Fruit fly (Drosophila melanogaster) whole organism: ENCODE results near the gene Tmx3.

ENCODE experiments used
- CG8478 ChIP-seq: fragments of >200 bp; optimal IDR thresholded peaks from 2 replicates; lab custom pipeline; 2018; ENCODE audit warnings: inconsistent platforms
- Dll ChIP-seq: fragments of >200 bp; optimal IDR thresholded peaks from 2 replicates; lab custom pipeline; 2017
- EcR ChIP-seq, 2 experiments: fragments of >200 bp; optimal IDR thresholded peaks; 2 replicates each; lab custom pipeline; 2017; ENCODE audit warnings: missing biosample characterization in 2 of 2, missing genetic modification characterization in 2 of 2, missing genetic modification reagents in 2 of 2
- pan ChIP-seq: fragments of >200 bp; optimal IDR thresholded peaks from 2 replicates; lab custom pipeline; 2017
- psq ChIP-seq: fragments of >200 bp; optimal IDR thresholded peaks from 2 replicates; lab custom pipeline; 2017
- usp ChIP-seq: fragments of >200 bp; optimal IDR thresholded peaks from 2 replicates; lab custom pipeline; 2017; ENCODE audit warnings: missing biosample characterization, missing genetic modification characterization, mixed read lengths

Tmx3 gene

dm6 chr3L:16228659-16229205 is at the start of gene Tmx3:
Gene Tmx3 (plus strand): TSS chr3L:16229100.
- no peak for TF ChIP-seq pan (lab: Kevin White, UChicago)
- TF ChIP-seq psq (lab: Kevin White, UChicago): no peak
- TF ChIP-seq EcR (GFP tag; optimal IDR thresholded peaks at IDR 0.05; lab: Kevin White, UChicago): no peak
- TF ChIP-seq Dll (lab: Kevin White, UChicago): no peak
- no peak for TF ChIP-seq usp (GFP tag; lab: Kevin White, UChicago)
- TF ChIP-seq CG8478 (lab: Kevin White, UChicago): no peak

- TF ChIP-seq Dll (lab: Kevin White, UChicago) (no peak), CG8478 (lab: Kevin White, UChicago) (no peak), usp (GFP tag; lab: Kevin White, UChicago) (no peak), pan (lab: Kevin White, UChicago) (no peak), psq (lab: Kevin White, UChicago) (no peak), EcR (GFP tag; optimal IDR thresholded peaks at IDR 0.05; lab: Kevin White, UChicago) (no peak)
Observed at dm6 chr3L:16181330-16181830, 47.5 kb upstream of the Tmx3 start.

DNA sequence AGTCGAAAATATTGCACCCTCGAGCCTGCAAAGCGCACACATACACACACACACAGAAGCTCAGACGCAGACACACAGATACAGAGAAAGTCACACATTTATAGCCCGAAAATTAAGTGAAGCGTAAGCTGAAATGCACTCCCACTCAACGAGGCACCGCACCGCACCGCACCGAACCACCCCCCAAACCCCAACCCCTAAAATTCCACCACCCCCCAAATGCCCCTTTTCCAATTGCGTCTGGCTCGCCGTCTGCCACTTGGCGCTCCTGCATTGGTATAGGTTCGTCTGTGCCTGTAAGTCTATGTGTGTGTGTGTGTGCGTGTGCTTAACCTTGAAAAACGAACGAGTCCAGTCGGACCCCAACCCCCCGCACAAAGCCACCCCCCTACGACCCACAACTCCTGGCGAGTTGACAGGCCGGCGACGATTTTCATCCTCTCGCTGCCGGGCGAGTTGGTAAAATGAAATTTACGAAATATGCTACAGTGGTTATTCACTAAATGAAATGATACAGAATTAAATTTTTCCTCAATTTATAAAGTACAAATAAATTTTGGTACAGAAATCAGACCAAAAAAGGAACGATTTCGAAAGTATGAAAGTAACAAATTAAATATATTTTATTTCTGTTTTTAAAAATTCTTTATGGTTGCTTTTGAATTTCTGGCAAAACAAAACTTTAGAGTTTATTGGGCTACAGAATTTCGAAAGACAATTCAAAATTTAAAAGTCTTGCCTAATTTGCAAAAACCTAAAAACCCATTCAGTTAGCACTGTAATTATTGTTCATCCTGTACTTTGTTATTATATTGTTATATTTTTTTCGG is 46.1 kb upstream of the Tmx3 start:
- TF ChIP-seq usp (GFP tag; lab: Kevin White, UChicago) (no peak), psq (lab: Kevin White, UChicago) (no peak), pan (lab: Kevin White, UChicago) (no peak), EcR (GFP tag; optimal IDR thresholded peaks at IDR 0.05; lab: Kevin White, UChicago) (no peak), CG8478 (lab: Kevin White, UChicago) (no peak), Dll (lab: Kevin White, UChicago) (no peak)

- TF ChIP-seq EcR (GFP tag; optimal IDR thresholded peaks at IDR 0.05; lab: Kevin White, UChicago): no peak
Observed at dm6 chr3L:16183493-16183892, 45.4 kb upstream of the Tmx3 start.

DNA sequence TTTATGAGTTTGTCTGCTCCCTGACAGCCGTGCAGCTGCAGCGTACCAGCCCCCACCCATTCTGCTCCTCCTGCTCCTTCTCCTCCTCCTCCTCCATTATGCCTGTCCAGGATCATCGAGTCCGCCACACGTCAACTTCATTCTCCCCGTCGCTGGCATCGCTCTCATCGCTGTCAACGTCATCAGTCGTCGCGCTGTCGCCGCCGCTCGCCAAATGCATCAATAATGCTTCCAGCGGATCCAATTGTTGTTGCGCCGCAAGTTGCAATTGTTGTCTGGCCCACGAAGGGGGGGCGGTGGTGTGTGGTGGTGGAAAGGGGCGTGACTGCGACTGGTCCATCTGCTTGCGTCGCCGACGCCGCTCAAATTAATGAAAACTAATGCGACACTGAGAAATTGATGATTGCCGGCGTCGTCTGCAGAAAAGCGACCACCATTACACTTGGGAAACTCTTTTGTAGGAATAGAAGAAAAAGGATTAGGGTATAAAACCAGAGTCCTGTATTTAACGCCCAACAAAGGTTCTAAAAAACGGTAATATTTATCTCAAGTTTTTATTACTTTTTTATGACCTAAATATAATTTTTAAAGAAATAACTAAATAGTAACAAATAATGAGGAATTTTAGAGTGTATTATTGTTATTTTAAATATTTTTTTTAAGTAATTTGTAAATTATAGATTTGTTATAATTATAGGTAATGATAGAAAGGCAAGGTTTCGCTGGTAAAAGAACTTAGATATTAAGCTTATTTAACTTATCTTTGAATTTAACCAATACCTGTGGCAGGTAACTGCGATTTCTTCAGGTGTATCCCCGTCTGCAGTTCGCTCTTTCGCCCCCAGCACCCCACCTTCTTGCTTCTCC is 39.6 kb upstream of the Tmx3 start:
- no peak for TF ChIP-seq EcR (GFP tag; optimal IDR thresholded peaks at IDR 0.05; lab: Kevin White, UChicago)
- no peak for TF ChIP-seq usp (GFP tag; lab: Kevin White, UChicago)
- no peak for TF ChIP-seq psq (lab: Kevin White, UChicago)
- no peak for TF ChIP-seq Dll (lab: Kevin White, UChicago)
- TF ChIP-seq pan (lab: Kevin White, UChicago): no peak
- no peak for TF ChIP-seq CG8478 (lab: Kevin White, UChicago)

dm6 chr3L:16189925-16190231 is 39.0 kb upstream of the Tmx3 start:
- TF ChIP-seq Dll (lab: Kevin White, UChicago) (peak; percentile 2), EcR (GFP tag; optimal IDR thresholded peaks at IDR 0.05; lab: Kevin White, UChicago) (no peak)

DNA sequence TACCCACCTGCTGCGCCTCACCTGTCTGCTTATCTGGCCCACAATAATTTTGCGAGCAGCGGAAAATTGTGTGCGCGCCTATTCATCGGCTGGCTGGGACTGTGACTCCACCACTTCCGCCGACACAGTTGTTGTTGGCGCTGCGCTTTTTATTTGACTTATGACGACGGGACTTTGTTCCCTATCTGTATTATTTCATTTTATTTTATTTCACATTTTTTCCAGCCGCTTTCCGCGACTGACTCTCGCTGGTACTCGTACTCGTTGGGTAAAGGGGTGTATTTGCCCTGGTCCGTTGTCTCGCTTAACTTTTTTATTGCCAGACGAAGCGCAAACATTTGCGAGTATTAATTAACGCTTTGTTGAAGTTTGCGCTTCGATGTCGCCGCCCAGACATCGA is 38.0 kb upstream of the Tmx3 start:
- TF ChIP-seq EcR (GFP tag; optimal IDR thresholded peaks at IDR 0.05; lab: Kevin White, UChicago) (no peak), psq (lab: Kevin White, UChicago) (no peak), usp (GFP tag; lab: Kevin White, UChicago) (no peak), pan (lab: Kevin White, UChicago) (no peak)

DNA sequence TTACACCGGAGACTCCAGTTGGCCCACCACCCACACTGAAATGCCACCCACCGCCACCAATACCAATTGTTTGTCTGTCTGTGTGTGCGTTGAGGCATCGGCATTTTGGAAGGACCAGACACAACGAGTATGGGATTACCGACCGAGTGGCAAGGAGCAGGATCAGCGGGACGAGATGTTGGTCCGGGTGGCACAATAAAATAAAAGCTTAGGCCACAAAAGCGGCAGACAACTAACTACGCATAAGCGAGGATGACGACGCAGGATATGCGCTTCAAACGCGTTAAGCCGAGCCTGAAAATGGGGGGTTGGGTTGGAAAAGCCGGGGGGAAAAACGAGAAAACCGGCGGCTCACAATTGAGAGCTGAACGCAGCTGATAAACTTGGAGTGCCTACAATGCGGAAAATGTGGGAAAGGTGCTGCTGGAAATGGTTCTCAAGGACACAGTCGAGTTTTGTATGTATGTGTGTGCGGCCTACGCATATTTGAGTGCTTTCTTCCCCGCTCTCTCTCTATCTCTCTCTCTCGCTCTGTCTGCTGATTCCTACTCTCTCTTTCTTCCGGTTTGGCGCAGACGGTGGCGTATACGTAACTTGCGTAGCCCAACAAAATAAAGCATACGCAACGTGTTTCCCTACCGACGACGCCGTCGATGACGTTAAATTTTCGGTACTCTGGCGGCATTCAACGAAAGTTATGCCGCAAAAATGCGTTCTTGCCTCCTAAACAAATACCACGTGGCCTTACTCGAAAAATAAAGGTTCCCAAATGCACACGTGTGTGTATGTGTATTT is 36.1 kb upstream of the Tmx3 start:
- no peak for TF ChIP-seq CG8478 (lab: Kevin White, UChicago)
- no peak for TF ChIP-seq pan (lab: Kevin White, UChicago)

- TF ChIP-seq psq (lab: Kevin White, UChicago): no peak
- TF ChIP-seq EcR (GFP tag; optimal IDR thresholded peaks at IDR 0.05; lab: Kevin White, UChicago): peak in 1 of 2 experiments; percentile 70
Observed at dm6 chr3L:16193851-16194709, 34.8 kb upstream of the Tmx3 start.

DNA sequence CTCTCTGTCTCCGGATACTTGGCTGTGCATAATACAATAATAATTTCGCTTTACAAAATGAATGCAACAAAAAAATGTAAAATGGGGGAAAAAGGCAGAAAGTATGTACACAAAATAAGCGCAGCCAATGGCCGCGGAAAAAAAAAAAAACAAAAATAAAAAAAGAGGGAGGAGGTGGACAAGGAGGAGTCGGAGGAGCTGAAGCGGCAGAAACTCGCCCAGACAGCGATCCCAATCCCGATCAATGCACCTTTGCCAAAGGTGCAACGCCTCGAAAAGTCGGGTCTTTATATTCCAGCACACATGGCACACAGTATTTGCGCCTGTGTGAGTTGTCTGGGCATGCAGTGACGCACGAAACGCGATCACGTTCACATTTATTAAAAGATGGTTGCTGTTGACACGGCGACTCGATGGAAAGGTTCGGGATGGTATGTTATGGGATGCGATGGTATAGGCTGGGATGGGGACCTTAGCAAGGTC is 33.4 kb upstream of the Tmx3 start:
- TF ChIP-seq EcR (GFP tag; optimal IDR thresholded peaks at IDR 0.05; lab: Kevin White, UChicago) (peak; percentile 92 to 96), psq (lab: Kevin White, UChicago) (no peak)
